Worm (Caenorhabditis elegans) whole organism, L2 larva: ENCODE data around the gene srw-95.

Source experiments
- alr-1 ChIP-seq: fragments of 150-350 bp; optimal IDR thresholded peaks from 2 replicates; lab custom pipeline; 2014; ENCODE audit warnings: missing biosample characterization, missing genetic modification characterization
- lsy-2 ChIP-seq, 2 experiments: fragments of 150-350 bp in 1 of 2; sonication (generic microtip) in 1 of 2; optimal IDR thresholded peaks; 2 replicates each; lab custom pipeline; 2014 to 2017; ENCODE audit warnings: missing biosample characterization in 2 of 2, missing genetic modification characterization in 2 of 2
- mdl-1 ChIP-seq, 2 experiments: fragments of 150-350 bp in 1 of 2; sonication (generic microtip) in 1 of 2; optimal IDR thresholded peaks; 2 replicates each; lab custom pipeline; 2017; ENCODE audit warnings: missing biosample characterization in 2 of 2, missing genetic modification characterization in 2 of 2
- nhr-11 ChIP-seq: fragments of 150-350 bp; optimal IDR thresholded peaks from 2 replicates; lab custom pipeline; 2014; ENCODE audit warnings: missing biosample characterization, missing genetic modification characterization
- nhr-129 ChIP-seq: fragments of 150-350 bp; optimal IDR thresholded peaks from 2 replicates; lab custom pipeline; 2014; ENCODE audit warnings: missing biosample characterization, missing genetic modification characterization
- nhr-23 ChIP-seq: fragments of 150-350 bp; optimal IDR thresholded peaks from 2 replicates; lab custom pipeline; 2014; ENCODE audit warnings: missing biosample characterization, missing genetic modification reagents, missing genetic modification characterization
- nhr-237 ChIP-seq: fragments of 150-350 bp; optimal IDR thresholded peaks from 2 replicates; lab custom pipeline; 2014; ENCODE audit warnings: missing biosample characterization, missing genetic modification characterization
- skn-1 ChIP-seq: sonication (generic microtip); optimal IDR thresholded peaks from 2 replicates; lab custom pipeline; 2017; ENCODE audit warnings: missing biosample characterization, missing genetic modification characterization
- snpc-4 ChIP-seq: fragments of 150-350 bp; optimal IDR thresholded peaks from 2 replicates; lab custom pipeline; 2014; ENCODE audit warnings: missing biosample characterization, missing genetic modification characterization
- unc-39 ChIP-seq: fragments of 150-350 bp; optimal IDR thresholded peaks from 2 replicates; lab custom pipeline; 2014; ENCODE audit warnings: missing biosample characterization, missing genetic modification characterization
- ztf-11 ChIP-seq: sonication (generic microtip); optimal IDR thresholded peaks from 2 replicates; lab custom pipeline; 2017; ENCODE audit warnings: missing biosample characterization, missing genetic modification characterization
- ztf-4 ChIP-seq: fragments of 150-350 bp; optimal IDR thresholded peaks from 2 replicates; lab custom pipeline; 2014; ENCODE audit warnings: missing biosample characterization, missing genetic modification characterization

DNA sequence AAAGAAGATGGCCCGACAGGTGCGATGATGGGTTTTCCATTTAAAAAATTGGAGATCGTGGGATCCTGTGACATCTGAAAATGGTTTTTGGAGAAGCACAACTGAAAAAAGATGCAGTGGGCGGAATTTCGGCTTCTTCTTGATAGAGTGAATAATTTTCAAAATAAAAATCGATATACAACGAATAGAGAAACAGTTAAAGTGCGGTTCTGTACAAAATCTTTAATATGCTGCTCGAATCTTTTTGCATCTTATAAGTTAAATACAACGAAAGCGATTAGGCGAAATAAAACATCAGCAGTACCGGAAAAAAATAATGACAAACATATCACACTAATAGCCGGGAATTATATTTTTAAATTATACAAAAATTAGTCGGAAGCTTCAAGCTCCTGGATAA, 4.7 kb upstream of the srw-95 start, which contains the start of gene H06H21.11:
- no peak for TF ChIP-seq nhr-129 (tag; lab: Kevin White, UChicago)
- TF ChIP-seq mdl-1 (tag; optimal IDR thresholded peaks at IDR 0.05; lab: Kevin White, UChicago), result no peak
- no peak for TF ChIP-seq snpc-4
- TF ChIP-seq ztf-4 (tag; lab: Kevin White, UChicago), result no peak
- no peak for TF ChIP-seq skn-1
- no peak for TF ChIP-seq ztf-11 (tag; lab: Kevin White, UChicago)
- TF ChIP-seq unc-39 (tag; lab: Kevin White, UChicago), result no peak
- TF ChIP-seq alr-1 (tag; lab: Kevin White, UChicago), result no peak
- no peak for TF ChIP-seq nhr-23
- TF ChIP-seq lsy-2 (tag; optimal IDR thresholded peaks at IDR 0.05; lab: Kevin White, UChicago), result no peak
- no peak for TF ChIP-seq nhr-11
- no peak for TF ChIP-seq nhr-237 (tag; lab: Kevin White, UChicago)
